Fruit fly (Drosophila melanogaster) whole organism, embryonic: ENCODE data around the gene CG15923.

ENCODE experiments used
- B-H2 ChIP-seq: fragments of 200-800 bp; sonication (Bioruptor generic); optimal IDR thresholded peaks from 2 replicates; lab custom pipeline; 2018; ENCODE audit warnings: missing biosample characterization, mild to moderate bottlenecking, missing genetic modification characterization
- CG10543 ChIP-seq: fragments of 200-800 bp; sonication (Bioruptor generic); optimal IDR thresholded peaks from 3 replicates; lab custom pipeline; 2017; ENCODE audit warnings: missing biosample characterization, mild to moderate bottlenecking, missing genetic modification characterization, moderate library complexity
- CG1233 ChIP-seq: fragments of 200-800 bp; sonication (Bioruptor generic); optimal IDR thresholded peaks from 4 replicates; lab custom pipeline; 2018; ENCODE audit warnings: missing biosample characterization, mild to moderate bottlenecking, missing genetic modification characterization
- CG12391 ChIP-seq: fragments of 200-800 bp; sonication (Bioruptor generic); optimal IDR thresholded peaks from 3 replicates; lab custom pipeline; 2018; ENCODE audit warnings: missing biosample characterization, mild to moderate bottlenecking, missing genetic modification characterization, moderate library complexity
- CG13775 ChIP-seq: fragments of 200-800 bp; sonication (Bioruptor generic); optimal IDR thresholded peaks from 3 replicates; lab custom pipeline; 2017; ENCODE audit warnings: missing biosample characterization, mild to moderate bottlenecking, missing genetic modification characterization
- CG14860 ChIP-seq: fragments of 200-800 bp; sonication (Bioruptor generic); IDR thresholded peaks from 3 replicates; pipeline ENCODE4 v1.3.6; 2022; ENCODE audit warnings: missing biosample characterization, missing genetic modification characterization; ENCODE audit not compliant: partially characterized antibody
- CG17829 ChIP-seq: fragments of 200-800 bp; optimal IDR thresholded peaks from 2 replicates; lab custom pipeline; 2019; ENCODE audit warnings: missing biosample characterization, mild to moderate bottlenecking, missing genetic modification characterization, moderate library complexity
- CG18262 ChIP-seq: fragments of 200-800 bp; optimal IDR thresholded peaks from 3 replicates; lab custom pipeline; 2019; ENCODE audit warnings: missing biosample characterization, mild to moderate bottlenecking, missing genetic modification characterization, moderate library complexity
- CG2202 ChIP-seq: fragments of 200-800 bp; sonication (Bioruptor generic); optimal IDR thresholded peaks from 2 replicates; lab custom pipeline; 2018; ENCODE audit warnings: missing biosample characterization, mild to moderate bottlenecking, missing genetic modification characterization
- CG3281 ChIP-seq: fragments of 200-800 bp; sonication (Bioruptor generic); optimal IDR thresholded peaks from 3 replicates; lab custom pipeline; 2017; ENCODE audit warnings: missing biosample characterization, mild to moderate bottlenecking, missing genetic modification characterization
- CG43689 ChIP-seq: fragments of 200-800 bp; sonication (Bioruptor generic); IDR thresholded peaks from 2 replicates; pipeline ENCODE4 v1.3.6; 2022; ENCODE audit warnings: missing biosample characterization, missing genetic modification characterization
- CG4617 ChIP-seq: fragments of 200-800 bp; sonication (Bioruptor generic); optimal IDR thresholded peaks from 3 replicates; lab custom pipeline; 2016; ENCODE audit warnings: missing biosample characterization, missing genetic modification characterization, borderline replicate concordance
- CG6254 ChIP-seq: fragments of 200-800 bp; sonication (Bioruptor generic); optimal IDR thresholded peaks from 3 replicates; lab custom pipeline; 2017; ENCODE audit warnings: mild to moderate bottlenecking, missing biosample characterization, missing genetic modification reagents, missing genetic modification characterization
- CG6683 ChIP-seq: fragments of 200-800 bp; sonication (Bioruptor generic); optimal IDR thresholded peaks from 2 replicates; lab custom pipeline; 2017; ENCODE audit warnings: missing biosample characterization, mild to moderate bottlenecking, missing genetic modification characterization, missing genetic modification reagents
- CG8290 ChIP-seq, 3 experiments: fragments of 200-800 bp; sonication (Bioruptor generic); optimal IDR thresholded peaks; 2 replicates each; lab custom pipeline; 2016 to 2019; ENCODE audit warnings: missing biosample characterization in 3 of 3, missing genetic modification characterization in 3 of 3, mild to moderate bottlenecking in 2 of 3, moderate library complexity in 1 of 3
- CG9437 ChIP-seq: fragments of 200-800 bp; sonication (Bioruptor generic); optimal IDR thresholded peaks from 2 replicates; lab custom pipeline; 2018; ENCODE audit warnings: missing biosample characterization, mild to moderate bottlenecking, missing genetic modification characterization
- CoRest ChIP-seq: fragments of 200-800 bp; sonication (Bioruptor generic); optimal IDR thresholded peaks from 3 replicates; lab custom pipeline; 2018; ENCODE audit warnings: missing biosample characterization, mild to moderate bottlenecking, missing genetic modification characterization, moderate library complexity
- D19B ChIP-seq: fragments of 200-800 bp; sonication (Bioruptor generic); optimal IDR thresholded peaks from 2 replicates; lab custom pipeline; 2017; ENCODE audit warnings: missing biosample characterization, mild to moderate bottlenecking, missing genetic modification characterization
- Drgx ChIP-seq: fragments of 200-800 bp; sonication (Bioruptor generic); IDR thresholded peaks from 2 replicates; pipeline ENCODE4 v1.3.6; 2022; ENCODE audit warnings: missing biosample characterization, missing genetic modification characterization
- Eip74EF ChIP-seq, 2 experiments: fragments of 200-800 bp in 1 of 2; fragments of >200 bp in 1 of 2; sonication (Bioruptor generic) in 1 of 2; optimal IDR thresholded peaks; 2 replicates each; lab custom pipeline; 2017 to 2019; ENCODE audit warnings: missing biosample characterization in 2 of 2, missing genetic modification characterization in 2 of 2, mild to moderate bottlenecking in 1 of 2, moderate library complexity in 1 of 2
- GATAe ChIP-seq: fragments of 200-800 bp; sonication (Bioruptor generic); conservative IDR thresholded peaks from 2 replicates; pipeline ENCODE4 v1.3.6; 2022; ENCODE audit warnings: missing biosample characterization, missing genetic modification characterization
- Gsc ChIP-seq: fragments of 200-800 bp; sonication (Bioruptor generic); IDR thresholded peaks from 2 replicates; pipeline ENCODE4 v1.3.6; 2022; ENCODE audit warnings: missing biosample characterization, missing genetic modification characterization
- MBD-R2 ChIP-seq: fragments of 200-800 bp; sonication (Bioruptor generic); IDR thresholded peaks from 2 replicates; pipeline ENCODE4 v1.3.6; 2022; ENCODE audit warnings: missing biosample characterization, missing genetic modification characterization
- MESR4 ChIP-seq: fragments of 200-800 bp; sonication (Bioruptor generic); optimal IDR thresholded peaks from 2 replicates; lab custom pipeline; 2018; ENCODE audit warnings: missing biosample characterization, mild to moderate bottlenecking, missing genetic modification characterization, moderate library complexity
- MTF-1 ChIP-seq: fragments of 200-800 bp; sonication (Bioruptor generic); optimal IDR thresholded peaks from 2 replicates; lab custom pipeline; 2018; ENCODE audit warnings: missing biosample characterization, mild to moderate bottlenecking, missing genetic modification characterization, borderline replicate concordance
- Mrtf ChIP-seq: fragments of 200-800 bp; sonication (Bioruptor generic); IDR thresholded peaks from 3 replicates; pipeline ENCODE4 v1.3.6; 2022; ENCODE audit warnings: missing biosample characterization, missing genetic modification characterization
- Oli ChIP-seq: fragments of 200-800 bp; sonication (Bioruptor generic); optimal IDR thresholded peaks from 2 replicates; lab custom pipeline; 2018; ENCODE audit warnings: missing biosample characterization, mild to moderate bottlenecking, missing genetic modification characterization, moderate library complexity
- Pdp1 ChIP-seq, 2 experiments: fragments of 200-800 bp; sonication (Bioruptor generic); optimal IDR thresholded peaks; 3 replicates each; lab custom pipeline; 2016; ENCODE audit warnings: missing biosample characterization in 2 of 2, missing genetic modification characterization in 2 of 2, mild to moderate bottlenecking in 1 of 2, moderate library complexity in 1 of 2
- Sin3A ChIP-seq: fragments of >200 bp; optimal IDR thresholded peaks from 2 replicates; lab custom pipeline; 2018
- Taf1 ChIP-seq: fragments of 200-800 bp; sonication (Bioruptor generic); IDR thresholded peaks from 2 replicates; pipeline ENCODE4 v1.3.6; 2022; ENCODE audit warnings: missing biosample characterization, missing genetic modification characterization
- Tbp ChIP-seq: fragments of >200 bp; optimal IDR thresholded peaks from 2 replicates; lab custom pipeline; 2018; ENCODE audit warnings: missing biosample characterization, missing genetic modification characterization
- Xrp1 ChIP-seq: fragments of 200-800 bp; sonication (Bioruptor generic); IDR thresholded peaks from 2 replicates; pipeline ENCODE4 v1.3.6; 2022; ENCODE audit warnings: missing biosample characterization, missing genetic modification characterization
- YL-1 ChIP-seq: fragments of 200-800 bp; sonication (Bioruptor generic); optimal IDR thresholded peaks from 3 replicates; lab custom pipeline; 2017; ENCODE audit warnings: missing biosample characterization, mild to moderate bottlenecking, missing genetic modification characterization
- btn ChIP-seq: fragments of 200-800 bp; sonication (Bioruptor generic); optimal IDR thresholded peaks from 2 replicates; lab custom pipeline; 2016; ENCODE audit warnings: missing biosample characterization, missing genetic modification characterization
- da ChIP-seq: fragments of 200-800 bp; sonication (Bioruptor generic); optimal IDR thresholded peaks from 2 replicates; lab custom pipeline; 2016; ENCODE audit warnings: missing biosample characterization, missing genetic modification characterization
- dmrt99B ChIP-seq: fragments of 200-800 bp; sonication (Bioruptor generic); optimal IDR thresholded peaks from 2 replicates; lab custom pipeline; 2018; ENCODE audit warnings: missing biosample characterization, mild to moderate bottlenecking, missing genetic modification characterization, moderate library complexity
- dpn ChIP-seq, 2 experiments: fragments of 200-800 bp; sonication (Bioruptor generic); optimal IDR thresholded peaks; 3 replicates each; lab custom pipeline; 2016; ENCODE audit warnings: missing biosample characterization in 2 of 2, missing genetic modification characterization in 2 of 2
- fd102C ChIP-seq: fragments of 200-800 bp; sonication (Bioruptor generic); optimal IDR thresholded peaks from 2 replicates; lab custom pipeline; 2018; ENCODE audit warnings: missing biosample characterization, mild to moderate bottlenecking, missing genetic modification characterization, moderate library complexity
- gem ChIP-seq: fragments of 200-800 bp; sonication (Bioruptor generic); optimal IDR thresholded peaks from 2 replicates; lab custom pipeline; 2019; ENCODE audit warnings: missing biosample characterization, mild to moderate bottlenecking, missing genetic modification characterization, moderate library complexity
- grau ChIP-seq: fragments of 200-800 bp; optimal IDR thresholded peaks from 3 replicates; lab custom pipeline; 2019; ENCODE audit warnings: missing biosample characterization, mild to moderate bottlenecking, missing genetic modification characterization, moderate library complexity
- hb ChIP-seq: fragments of 200-800 bp; sonication (Bioruptor generic); IDR thresholded peaks from 3 replicates; pipeline ENCODE4 v1.3.6; 2022; ENCODE audit warnings: missing biosample characterization, missing genetic modification characterization; ENCODE audit not compliant: partially characterized antibody
- hbn ChIP-seq: fragments of 200-800 bp; sonication (Bioruptor generic); IDR thresholded peaks from 2 replicates; pipeline ENCODE4 v1.3.6; 2022; ENCODE audit warnings: missing biosample characterization, missing genetic modification characterization; ENCODE audit not compliant: partially characterized antibody
- kah ChIP-seq: fragments of 200-800 bp; sonication (Bioruptor generic); optimal IDR thresholded peaks from 2 replicates; lab custom pipeline; 2018; ENCODE audit warnings: missing biosample characterization, mild to moderate bottlenecking, missing genetic modification characterization
- lbe ChIP-seq: fragments of 200-800 bp; sonication (Bioruptor generic); optimal IDR thresholded peaks from 2 replicates; lab custom pipeline; 2016; ENCODE audit warnings: missing biosample characterization, mild to moderate bottlenecking, missing genetic modification characterization
- nerfin-2 ChIP-seq: fragments of 200-800 bp; sonication (Bioruptor generic); IDR thresholded peaks from 2 replicates; pipeline ENCODE4 v1.3.6; 2022; ENCODE audit warnings: missing biosample characterization, missing genetic modification characterization; ENCODE audit not compliant: partially characterized antibody
- p53 ChIP-seq: fragments of 200-800 bp; sonication (Bioruptor generic); optimal IDR thresholded peaks from 2 replicates; lab custom pipeline; 2016; ENCODE audit warnings: missing biosample characterization, missing genetic modification characterization
- sob ChIP-seq: fragments of 200-800 bp; sonication (Bioruptor generic); IDR thresholded peaks from 2 replicates; pipeline ENCODE4 v1.3.6; 2022; ENCODE audit warnings: missing biosample characterization, missing genetic modification characterization
- tna ChIP-seq: fragments of 200-800 bp; sonication (Bioruptor generic); IDR thresholded peaks from 2 replicates; pipeline ENCODE4 v1.3.6; 2022; ENCODE audit warnings: missing biosample characterization, missing genetic modification characterization; ENCODE audit not compliant: partially characterized antibody
- zen2 ChIP-seq: fragments of 200-800 bp; sonication (Bioruptor generic); IDR thresholded peaks from 3 replicates; pipeline ENCODE4 v1.3.6; 2022; ENCODE audit warnings: missing biosample characterization, missing genetic modification characterization; ENCODE audit not compliant: partially characterized antibody
- zfh1 ChIP-seq: fragments of 200-800 bp; sonication (Bioruptor generic); IDR thresholded peaks from 3 replicates; pipeline ENCODE4 v1.3.6; 2022; ENCODE audit warnings: missing biosample characterization, missing genetic modification characterization

The CG15923 gene

dm6 chr3R:20573326-20573725, 43.4 kb downstream of the CG15923 start (continued):
- TF ChIP-seq Oli (tag; lab: Kevin White, UChicago) (peak; percentile 18), Eip74EF (GFP tag; optimal IDR thresholded peaks at IDR 0.05; lab: Kevin White, UChicago) (peak in 1 of 2 experiments; percentile 12), CG6683 (no peak), CG14860 (no peak), CG8290 (GFP tag; optimal IDR thresholded peaks at IDR 0.05; lab: Kevin White, UChicago) (no peak), CG8290 (tag; optimal IDR thresholded peaks at IDR 0.05; lab: Kevin White, UChicago) (no peak), hbn (GFP tag; lab: Robert Waterston, UW) (no peak), grau (tag; lab: Kevin White, UChicago) (peak; percentile 90), GATAe (GFP tag; lab: Robert Waterston, UW) (no peak), gem (tag; lab: Kevin White, UChicago) (peak; percentile 45), MESR4 (GFP tag; lab: Kevin White, UChicago) (no peak), zfh1 (GFP tag; lab: Robert Waterston, UW) (no peak), lbe (no peak), da (GFP tag; lab: Kevin White, UChicago) (no peak), CG2202 (tag; lab: Kevin White, UChicago) (no peak), CG1233 (no peak), tna (GFP tag; lab: Robert Waterston, UW) (no peak), CG12391 (tag; lab: Kevin White, UChicago) (peak; percentile 25), CG9437 (peak; percentile 12), Drgx (no peak), Gsc (GFP tag; lab: Robert Waterston, UW) (no peak), hb (GFP tag; lab: Robert Waterston, UW) (no peak), Tbp (GFP tag; lab: Kevin White, UChicago) (no peak), CG10543 (GFP tag; lab: Kevin White, UChicago) (no peak), CG6254 (GFP tag; lab: Kevin White, UChicago) (no peak), zen2 (GFP tag; lab: Robert Waterston, UW) (no peak), Mrtf (no peak), Taf1 (GFP tag; lab: Robert Waterston, UW) (no peak), CG13775 (no peak), Xrp1 (GFP tag; lab: Robert Waterston, UW) (peak; percentile 31; the same call in 1 of the 2 replicates), dmrt99B (tag; lab: Kevin White, UChicago) (peak; percentile 27), CG18262 (peak; percentile 30), Sin3A (lab: Kevin White, UChicago) (no peak), MTF-1 (no peak), nerfin-2 (GFP tag; lab: Robert Waterston, UW) (no peak), CG4617 (GFP tag; lab: Kevin White, UChicago) (no peak), MBD-R2 (GFP tag; lab: Robert Waterston, UW) (no peak), CoRest (peak; percentile 59), Pdp1 (GFP tag; optimal IDR thresholded peaks at IDR 0.05; lab: Kevin White, UChicago) (no peak), sob (GFP tag; lab: Robert Waterston, UW) (no peak), CG3281 (GFP tag; lab: Kevin White, UChicago) (no peak), kah (GFP tag; lab: Kevin White, UChicago) (no peak), p53 (GFP tag; lab: Kevin White, UChicago) (no peak), CG17829 (tag; lab: Kevin White, UChicago) (peak; percentile 5), btn (GFP tag; lab: Kevin White, UChicago) (no peak), D19B (GFP tag; lab: Kevin White, UChicago) (no peak), dpn (GFP tag; optimal IDR thresholded peaks at IDR 0.05; lab: Kevin White, UChicago) (peak in 1 of 2 experiments; percentile 30), YL-1 (GFP tag; lab: Kevin White, UChicago) (no peak), B-H2 (no peak), fd102C (GFP tag; lab: Kevin White, UChicago) (no peak), CG43689 (GFP tag; lab: Robert Waterston, UW) (no peak)
